Worm (Caenorhabditis elegans): ENCODE results near the gene sdz-4.
"Not testable (repeated sequence)": the region's sequence is repeated elsewhere in the genome, so short reads cannot be mapped to it uniquely, and the experiment has no call there.

The sdz-4 gene

DNA sequence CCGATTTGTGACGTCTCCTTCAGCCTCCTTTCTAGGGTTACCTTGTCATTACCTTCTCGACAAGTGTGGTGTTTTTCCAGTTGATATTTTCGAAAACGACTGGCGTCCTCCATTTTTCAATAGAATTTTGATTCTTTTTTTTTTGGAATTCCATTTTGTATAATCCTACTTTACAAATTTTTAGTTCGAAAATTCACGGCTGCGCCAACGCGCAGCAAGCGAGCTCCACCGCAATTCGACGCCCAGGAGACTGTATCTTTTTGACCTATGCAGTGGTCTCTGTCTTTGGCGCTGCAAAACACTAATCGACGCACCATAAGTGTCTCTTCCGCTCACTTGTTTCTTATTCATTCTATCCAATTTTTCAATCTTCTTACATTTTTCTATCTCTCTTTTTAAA is 32.6 kb downstream of the sdz-4 start, which contains the start of gene fbxc-42:
Gene fbxc-42 (plus strand): TSS at position 301 of the 400 bp plus-strand sequence.
- TF ChIP-seq unc-62 (GFP tag; optimal IDR thresholded peaks at IDR 0.05) (no peak), nhr-77 (tag; optimal IDR thresholded peaks at IDR 0.05) (no peak), nhr-23 (tag; optimal IDR thresholded peaks at IDR 0.05) (no peak), nfya-1 (tag; optimal IDR thresholded peaks at IDR 0.05; ENCODE audit: insufficient read depth) (no peak), ceh-16 (tag; optimal IDR thresholded peaks at IDR 0.05) (no peak), egl-27 (tag; optimal IDR thresholded peaks at IDR 0.05) (no peak), nhr-237 (tag; optimal IDR thresholded peaks at IDR 0.05) (no peak), pha-4 (tag; optimal IDR thresholded peaks at IDR 0.05) (no peak), nhr-28 (tag; optimal IDR thresholded peaks at IDR 0.05) (no peak), lin-39 (tag; optimal IDR thresholded peaks at IDR 0.05) (no peak), skn-1 (tag; optimal IDR thresholded peaks at IDR 0.05) (no peak), nhr-76 (tag; optimal IDR thresholded peaks at IDR 0.05) (no peak), nhr-12 (tag; optimal IDR thresholded peaks at IDR 0.05) (no peak), ceh-28 (tag; optimal IDR thresholded peaks at IDR 0.05) (no peak), unc-39 (tag; optimal IDR thresholded peaks at IDR 0.05) (no peak)

- TF ChIP-seq unc-62 (GFP tag; optimal IDR thresholded peaks at IDR 0.05); nhr-77 (tag; optimal IDR thresholded peaks at IDR 0.05); elt-3 (tag; optimal IDR thresholded peaks at IDR 0.05): not testable (repeated sequence)
These were observed 35.5 kb downstream of the sdz-4 start, which contains the start of gene F45D11.7 for ce11 chrII:994231-994630. TSS of gene F45D11.7 (plus strand) at chrII:994531.

- not testable (repeated sequence) for TF ChIP-seq ztf-11, fkh-2, daf-12 (tag; optimal IDR thresholded peaks at IDR 0.05)
These were observed 37.4 kb downstream of the sdz-4 start, which contains the start of gene F45D11.11 for ce11 chrII:996112-996511. TSS of gene F45D11.11 (minus strand) at chrII:996212.

DNA sequence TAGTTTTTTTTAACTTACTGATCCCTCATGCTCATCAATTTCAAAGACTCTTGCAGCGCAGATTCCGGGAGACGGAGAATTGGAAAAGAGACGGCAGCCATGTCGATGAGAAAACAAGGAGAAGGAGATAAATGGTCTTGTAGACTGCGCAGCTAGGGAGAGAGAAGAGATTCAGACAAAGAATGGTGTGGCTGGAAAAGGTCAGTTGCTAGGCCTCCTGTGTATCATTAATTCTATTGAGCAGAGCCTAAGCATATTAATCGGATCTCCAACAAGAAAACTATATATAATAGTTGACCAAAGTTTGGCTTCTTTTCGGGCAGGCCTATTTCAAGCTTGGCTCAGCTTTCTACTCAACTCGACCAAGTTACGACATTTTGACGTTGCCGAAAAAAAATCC is 40.8 kb downstream of the sdz-4 start, which contains the start of gene fbxb-29:
Gene fbxb-29 (minus strand): TSS at position 101 of the 400 bp plus-strand sequence.
- TF ChIP-seq zag-1 (tag; optimal IDR thresholded peaks at IDR 0.05) (no peak), sea-2 (GFP tag; optimal IDR thresholded peaks at IDR 0.05) (no peak), pha-4 (tag; optimal IDR thresholded peaks at IDR 0.05) (no peak), ZK546.5 (tag; optimal IDR thresholded peaks at IDR 0.05) (no peak), daf-12 (tag; optimal IDR thresholded peaks at IDR 0.05) (no peak), egl-27 (tag; optimal IDR thresholded peaks at IDR 0.05) (no peak), unc-62 (GFP tag; optimal IDR thresholded peaks at IDR 0.05) (no peak), ceh-82 (tag; optimal IDR thresholded peaks at IDR 0.05) (no peak), lin-39 (tag; optimal IDR thresholded peaks at IDR 0.05) (no peak), nfya-1 (tag; optimal IDR thresholded peaks at IDR 0.05; ENCODE audit: insufficient read depth) (no peak), hmg-11 (tag; optimal IDR thresholded peaks at IDR 0.05) (no peak), nhr-12 (tag; optimal IDR thresholded peaks at IDR 0.05) (no peak), fos-1 (tag; optimal IDR thresholded peaks at IDR 0.05) (no peak), unc-39 (tag; optimal IDR thresholded peaks at IDR 0.05) (no peak), tbx-2 (tag; optimal IDR thresholded peaks at IDR 0.05) (no peak), pqm-1 (tag; optimal IDR thresholded peaks at IDR 0.05) (no peak), nhr-11 (tag; optimal IDR thresholded peaks at IDR 0.05) (no peak), jun-1 (tag; optimal IDR thresholded peaks at IDR 0.05) (no peak)

- TF ChIP-seq elt-1 (tag; optimal IDR thresholded peaks at IDR 0.05) (no peak), snpc-4 (tag; optimal IDR thresholded peaks at IDR 0.05) (no peak), nhr-77 (tag; optimal IDR thresholded peaks at IDR 0.05) (no peak), tbx-2 (tag; optimal IDR thresholded peaks at IDR 0.05) (no peak), unc-39 (tag; optimal IDR thresholded peaks at IDR 0.05) (no peak)
These were observed 42.6 kb downstream of the sdz-4 start, which contains the start of the genes fbxb-30 and F45D11.5 for ce11 chrII:1001351-1001750. TSS of gene fbxb-30 (minus strand) at chrII:1001451. TSS of gene F45D11.5 (plus strand) at chrII:1001702.

DNA sequence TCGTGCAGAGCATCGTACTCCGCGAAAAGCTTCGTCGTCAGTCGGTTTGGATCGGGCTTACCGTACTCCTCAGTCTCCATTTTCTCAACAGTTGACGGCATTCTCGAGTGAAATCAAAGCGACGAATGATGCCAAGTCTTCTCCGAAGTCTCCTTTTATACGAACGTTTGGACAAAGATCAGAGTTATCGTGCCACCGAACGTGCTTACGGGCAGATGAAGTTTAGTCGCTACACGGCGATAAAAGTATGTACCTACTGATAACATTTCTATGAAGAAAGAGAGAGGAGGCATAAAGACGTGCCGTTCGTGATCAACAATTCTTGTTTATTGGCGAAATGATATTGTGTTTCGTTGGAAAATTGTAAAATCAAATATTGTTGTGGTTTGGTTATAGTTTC is 47.7 kb downstream of the sdz-4 start, which contains the start of gene F45D11.14:
Gene F45D11.14 (minus strand): TSS at position 101 of the 400 bp plus-strand sequence.
- TF ChIP-seq elt-1 (tag; optimal IDR thresholded peaks at IDR 0.05); jun-1 (tag; optimal IDR thresholded peaks at IDR 0.05); fkh-10 (GFP tag; optimal IDR thresholded peaks at IDR 0.05): not testable (repeated sequence)

Data from whole organism, L3 larva.